Fruit fly (Drosophila melanogaster) whole organism, embryonic: Measurements from ENCODE around the gene CG32436.

Experiments used
- Bdp1 ChIP-seq: fragments of 200-800 bp; sonication (Bioruptor generic); optimal IDR thresholded peaks from 3 replicates; lab custom pipeline; 2016; ENCODE audit warnings: missing biosample characterization, missing genetic modification characterization
- Bgb ChIP-seq: fragments of 200-800 bp; sonication (Bioruptor generic); IDR thresholded peaks from 2 replicates; pipeline ENCODE4 v1.3.6; 2022; ENCODE audit warnings: missing biosample characterization, missing genetic modification characterization; ENCODE audit not compliant: partially characterized antibody
- CG10431 ChIP-seq: fragments of 200-800 bp; sonication (Bioruptor generic); optimal IDR thresholded peaks from 3 replicates; lab custom pipeline; 2018; ENCODE audit warnings: missing biosample characterization, mild to moderate bottlenecking, missing genetic modification characterization
- CG12942 ChIP-seq: fragments of 200-800 bp; sonication (Bioruptor generic); optimal IDR thresholded peaks from 3 replicates; lab custom pipeline; 2016; ENCODE audit warnings: missing biosample characterization, missing genetic modification characterization
- CG13296 ChIP-seq: fragments of 200-800 bp; sonication (Bioruptor generic); optimal IDR thresholded peaks from 3 replicates; lab custom pipeline; 2018; ENCODE audit warnings: missing biosample characterization, mild to moderate bottlenecking, missing genetic modification characterization
- CG15479 ChIP-seq: fragments of 200-800 bp; sonication (Bioruptor generic); optimal IDR thresholded peaks from 3 replicates; lab custom pipeline; 2019; ENCODE audit warnings: missing biosample characterization, mild to moderate bottlenecking, missing genetic modification characterization, moderate library complexity
- CG18011 ChIP-seq: fragments of 200-800 bp; sonication (Bioruptor generic); optimal IDR thresholded peaks from 2 replicates; lab custom pipeline; 2017; ENCODE audit warnings: missing biosample characterization, missing genetic modification characterization, mild to moderate bottlenecking, moderate library complexity, missing genotype
- CG3163 ChIP-seq: fragments of 200-800 bp; sonication (Bioruptor generic); optimal IDR thresholded peaks from 3 replicates; lab custom pipeline; 2016; ENCODE audit warnings: missing biosample characterization, missing genetic modification characterization
- CG3726 ChIP-seq: fragments of 200-800 bp; sonication (Bioruptor generic); IDR thresholded peaks from 3 replicates; pipeline ENCODE4, ENCODE4 v1.3.6; 2022; ENCODE audit warnings: missing biosample characterization, missing genetic modification characterization
- CG6272 ChIP-seq: fragments of 200-800 bp; sonication (Bioruptor generic); IDR thresholded peaks from 2 replicates; pipeline ENCODE4 v1.3.6; 2022; ENCODE audit warnings: missing biosample characterization, missing genetic modification characterization
- CG6683 ChIP-seq: fragments of 200-800 bp; sonication (Bioruptor generic); optimal IDR thresholded peaks from 2 replicates; lab custom pipeline; 2017; ENCODE audit warnings: missing biosample characterization, mild to moderate bottlenecking, missing genetic modification characterization, missing genetic modification reagents
- CG6689 ChIP-seq: fragments of 200-800 bp; sonication (Bioruptor generic); IDR thresholded peaks from 2 replicates; pipeline ENCODE4 v1.3.6; 2022; ENCODE audit warnings: missing biosample characterization, missing genetic modification characterization
- CG6791 ChIP-seq: fragments of 200-800 bp; sonication (Bioruptor generic); IDR thresholded peaks from 3 replicates; pipeline ENCODE4 v1.3.6; 2022; ENCODE audit warnings: missing biosample characterization, missing genetic modification characterization; ENCODE audit not compliant: partially characterized antibody
- CG6813 ChIP-seq: fragments of 200-800 bp; sonication (Bioruptor generic); optimal IDR thresholded peaks from 2 replicates; lab custom pipeline; 2017; ENCODE audit warnings: missing biosample characterization, missing genetic modification characterization, mild to moderate bottlenecking, moderate library complexity, missing genetic modification reagents
- CG8281 ChIP-seq: fragments of 200-800 bp; sonication (Bioruptor generic); optimal IDR thresholded peaks from 2 replicates; lab custom pipeline; 2018; ENCODE audit warnings: missing biosample characterization, mild to moderate bottlenecking, missing genetic modification characterization, moderate library complexity
- CG9437 ChIP-seq: fragments of 200-800 bp; sonication (Bioruptor generic); optimal IDR thresholded peaks from 2 replicates; lab custom pipeline; 2018; ENCODE audit warnings: missing biosample characterization, mild to moderate bottlenecking, missing genetic modification characterization
- Camta ChIP-seq: fragments of 200-800 bp; sonication (Bioruptor generic); optimal IDR thresholded peaks from 2 replicates; lab custom pipeline; 2016; ENCODE audit warnings: missing biosample characterization, missing genetic modification characterization
- Dbx ChIP-seq: fragments of 200-800 bp; sonication (Bioruptor generic); IDR thresholded peaks from 3 replicates; pipeline ENCODE4 v1.3.6; 2022; ENCODE audit warnings: missing biosample characterization, missing genetic modification characterization
- HHEX ChIP-seq: fragments of 200-800 bp; sonication (Bioruptor generic); optimal IDR thresholded peaks from 3 replicates; lab custom pipeline; 2017; ENCODE audit warnings: missing biosample characterization, mild to moderate bottlenecking, missing genetic modification characterization, missing genetic modification reagents
- HmgD ChIP-seq: fragments of 200-800 bp; sonication (Bioruptor generic); optimal IDR thresholded peaks from 3 replicates; lab custom pipeline; 2016; ENCODE audit warnings: missing biosample characterization, missing genetic modification characterization
- Kr ChIP-seq: fragments of 200-800 bp; sonication (Bioruptor generic); optimal IDR thresholded peaks from 2 replicates; lab custom pipeline; 2017; ENCODE audit warnings: missing biosample characterization, mild to moderate bottlenecking, missing genetic modification characterization
- NC2α ChIP-seq: fragments of 200-800 bp; sonication (Bioruptor generic); optimal IDR thresholded peaks from 2 replicates; lab custom pipeline; 2016; ENCODE audit warnings: missing biosample characterization, missing genetic modification characterization
- Nf-YB ChIP-seq: fragments of 200-800 bp; sonication (Bioruptor generic); optimal IDR thresholded peaks from 3 replicates; lab custom pipeline; 2019; ENCODE audit warnings: missing biosample characterization, mild to moderate bottlenecking, missing genetic modification characterization, moderate library complexity
- Spps ChIP-seq: fragments of 200-800 bp; sonication (Bioruptor generic); optimal IDR thresholded peaks from 2 replicates; lab custom pipeline; 2018; ENCODE audit warnings: missing biosample characterization, mild to moderate bottlenecking, missing genetic modification characterization
- TFAM ChIP-seq: fragments of 200-800 bp; sonication (Bioruptor generic); optimal IDR thresholded peaks from 2 replicates; lab custom pipeline; 2017; ENCODE audit warnings: missing biosample characterization, missing genetic modification characterization, inconsistent platforms
- Tbp ChIP-seq: fragments of >200 bp; optimal IDR thresholded peaks from 2 replicates; lab custom pipeline; 2018; ENCODE audit warnings: missing biosample characterization, missing genetic modification characterization
- YL-1 ChIP-seq: fragments of 200-800 bp; sonication (Bioruptor generic); optimal IDR thresholded peaks from 3 replicates; lab custom pipeline; 2017; ENCODE audit warnings: missing biosample characterization, mild to moderate bottlenecking, missing genetic modification characterization
- ab ChIP-seq: fragments of 200-800 bp; sonication (Bioruptor generic); optimal IDR thresholded peaks from 2 replicates; lab custom pipeline; 2016; ENCODE audit warnings: missing biosample characterization, missing genetic modification characterization
- bbx ChIP-seq: fragments of 200-800 bp; sonication (Bioruptor generic); IDR thresholded peaks from 2 replicates; pipeline ENCODE4 v1.3.6; 2022; ENCODE audit warnings: missing biosample characterization, missing genetic modification characterization; ENCODE audit not compliant: partially characterized antibody
- caup ChIP-seq: fragments of 200-800 bp; sonication (Bioruptor generic); optimal IDR thresholded peaks from 3 replicates; lab custom pipeline; 2017; ENCODE audit warnings: missing biosample characterization, mild to moderate bottlenecking, missing genetic modification characterization, moderate library complexity; ENCODE audit not compliant: severe bottlenecking
- cg ChIP-seq: fragments of 200-800 bp; sonication (Bioruptor generic); optimal IDR thresholded peaks from 3 replicates; lab custom pipeline; 2019; ENCODE audit warnings: missing biosample characterization, mild to moderate bottlenecking, missing genetic modification characterization, moderate library complexity
- chinmo ChIP-seq: fragments of 200-800 bp; sonication (Bioruptor generic); IDR thresholded peaks from 4 replicates; pipeline ENCODE4 v1.3.6; 2022; ENCODE audit warnings: missing biosample characterization, missing genetic modification characterization; ENCODE audit not compliant: partially characterized antibody
- dpn ChIP-seq, 2 experiments: fragments of 200-800 bp; sonication (Bioruptor generic); optimal IDR thresholded peaks; 3 replicates each; lab custom pipeline; 2016; ENCODE audit warnings: missing biosample characterization in 2 of 2, missing genetic modification characterization in 2 of 2
- dysf ChIP-seq: fragments of 200-800 bp; sonication (Bioruptor generic); IDR thresholded peaks from 3 replicates; pipeline ENCODE4 v1.3.6; 2022; ENCODE audit warnings: missing biosample characterization, missing genetic modification characterization
- fu2 ChIP-seq: fragments of 200-800 bp; sonication (Bioruptor generic); optimal IDR thresholded peaks from 2 replicates; lab custom pipeline; 2016; ENCODE audit warnings: missing biosample characterization, missing genetic modification characterization
- gce ChIP-seq: fragments of 200-800 bp; sonication (Bioruptor generic); IDR thresholded peaks from 3 replicates; pipeline ENCODE4 v1.3.6; 2022; ENCODE audit warnings: missing biosample characterization, missing genetic modification characterization
- grau ChIP-seq: fragments of 200-800 bp; optimal IDR thresholded peaks from 3 replicates; lab custom pipeline; 2019; ENCODE audit warnings: missing biosample characterization, mild to moderate bottlenecking, missing genetic modification characterization, moderate library complexity
- gro ChIP-seq: fragments of 200-800 bp; sonication (Bioruptor generic); optimal IDR thresholded peaks from 2 replicates; lab custom pipeline; 2016; ENCODE audit warnings: missing biosample characterization, missing genetic modification characterization
- hkb ChIP-seq, 2 experiments: fragments of 200-800 bp in 1 of 2; fragments of >200 bp in 1 of 2; sonication (Bioruptor generic) in 1 of 2; IDR thresholded peaks in 1 of 2; optimal IDR thresholded peaks in 1 of 2; 2 replicates each; pipeline versions ENCODE4 v1.3.6 to Lab custom; 2017 to 2022; ENCODE audit warnings: missing biosample characterization in 1 of 2, missing genetic modification characterization in 1 of 2
- kni ChIP-seq: fragments of 200-800 bp; sonication (Bioruptor generic); optimal IDR thresholded peaks from 3 replicates; lab custom pipeline; 2017; ENCODE audit warnings: mild to moderate bottlenecking, missing biosample characterization, missing genetic modification reagents, missing genetic modification characterization
- pros ChIP-seq: fragments of 200-800 bp; sonication (Bioruptor generic); optimal IDR thresholded peaks from 3 replicates; lab custom pipeline; 2019; ENCODE audit warnings: missing biosample characterization, mild to moderate bottlenecking, missing genetic modification characterization, moderate library complexity
- psq ChIP-seq: fragments of 200-800 bp; sonication (Bioruptor generic); optimal IDR thresholded peaks from 2 replicates; lab custom pipeline; 2017; ENCODE audit warnings: missing biosample characterization, missing genetic modification characterization
- pum ChIP-seq: fragments of 200-800 bp; sonication (Bioruptor generic); optimal IDR thresholded peaks from 2 replicates; lab custom pipeline; 2016; ENCODE audit warnings: missing biosample characterization, missing genetic modification characterization
- tio ChIP-seq: fragments of 200-800 bp; sonication (Bioruptor generic); optimal IDR thresholded peaks from 2 replicates; lab custom pipeline; 2017; ENCODE audit warnings: missing biosample characterization, missing genetic modification characterization, inconsistent platforms
- toy ChIP-seq: fragments of 200-800 bp; sonication (Bioruptor generic); IDR thresholded peaks from 2 replicates; pipeline ENCODE4 v1.3.6; 2022; ENCODE audit warnings: missing biosample characterization, missing genetic modification characterization
- ttk ChIP-seq: fragments of 200-800 bp; sonication (Bioruptor generic); IDR thresholded peaks from 2 replicates; pipeline ENCODE4 v2.1.2; 2022; ENCODE audit warnings: missing biosample characterization, missing genetic modification characterization
- twi ChIP-seq: fragments of 200-800 bp; optimal IDR thresholded peaks from 2 replicates; lab custom pipeline; 2019; ENCODE audit warnings: missing biosample characterization, mild to moderate bottlenecking, missing genetic modification characterization, moderate library complexity
- wek ChIP-seq: fragments of 200-800 bp; sonication (Bioruptor generic); optimal IDR thresholded peaks from 3 replicates; lab custom pipeline; 2018; ENCODE audit warnings: missing biosample characterization, mild to moderate bottlenecking, missing genetic modification characterization, moderate library complexity
- wor ChIP-seq: fragments of 200-800 bp; sonication (Bioruptor generic); IDR thresholded peaks from 2 replicates; pipeline ENCODE4 v1.3.6; 2022; ENCODE audit warnings: missing biosample characterization, missing genetic modification characterization

The CG32436 gene

dm6 chr3L:21346463-21347196, 2.8 kb downstream of the CG32436 start (continued):
- TF ChIP-seq gro (GFP tag; lab: Kevin White, UChicago) (no peak), Tbp (GFP tag; lab: Kevin White, UChicago) (no peak), CG6683 (no peak), wek (GFP tag; lab: Kevin White, UChicago) (no peak), TFAM (GFP tag; lab: Kevin White, UChicago) (no peak), cg (GFP tag; lab: Kevin White, UChicago) (peak; percentile 64), Bgb (GFP tag; lab: Robert Waterston, UW) (no peak), CG9437 (GFP tag; lab: Kevin White, UChicago) (no peak), CG3726 (GFP tag; lab: Robert Waterston, UW) (no peak), CG8281 (tag; lab: Kevin White, UChicago) (no peak), toy (GFP tag; lab: Robert Waterston, UW) (no peak), grau (no peak), psq (GFP tag; lab: Kevin White, UChicago) (no peak), NC2α (GFP tag; lab: Kevin White, UChicago) (no peak), CG6272 (no peak), dpn (GFP tag; optimal IDR thresholded peaks at IDR 0.05; lab: Kevin White, UChicago) (no peak), wor (no peak), CG12942 (GFP tag; lab: Kevin White, UChicago) (no peak), Nf-YB (GFP tag; lab: Kevin White, UChicago) (no peak), caup (GFP tag; lab: Kevin White, UChicago) (no peak), tio (GFP tag; lab: Kevin White, UChicago) (no peak), ab (GFP tag; lab: Kevin White, UChicago) (no peak), chinmo (GFP tag; lab: Robert Waterston, UW) (peak; percentile 53; the same call in 1 of the 4 replicates), CG6689 (GFP tag; lab: Robert Waterston, UW) (no peak), kni (GFP tag; lab: Kevin White, UChicago) (peak; percentile 24), CG3163 (GFP tag; lab: Kevin White, UChicago) (peak; percentile 15), CG13296 (GFP tag; lab: Kevin White, UChicago) (no peak), pum (GFP tag; lab: Kevin White, UChicago) (no peak), bbx (no peak), Camta (GFP tag; lab: Kevin White, UChicago) (no peak), Bdp1 (no peak), CG6791 (GFP tag; lab: Robert Waterston, UW) (peak; percentile 58; the same call in 1 of the 3 replicates), gce (0 out of 3 replicates have a peak, but pooled peaks have one; percentile 32), Kr (GFP tag; lab: Kevin White, UChicago) (peak; percentile 81), HHEX (GFP tag; lab: Kevin White, UChicago) (no peak), twi (tag; lab: Kevin White, UChicago) (peak; percentile 81), ttk (GFP tag; lab: Robert Waterston, UW) (0 out of 2 replicates have a peak, but pooled peaks have one; percentile 24), hkb (optimal IDR thresholded peaks at IDR 0.05; lab: Kevin White, UChicago) (no peak), hkb (GFP tag; IDR thresholded peaks at IDR 0.05; lab: Robert Waterston, UW) (no peak), Spps (tag; lab: Kevin White, UChicago) (no peak), YL-1 (peak; percentile 24), Dbx (GFP tag; lab: Robert Waterston, UW) (no peak), CG18011 (GFP tag; lab: Kevin White, UChicago) (no peak), dysf (peak; percentile 34; the same call in 1 of the 3 replicates), CG10431 (GFP tag; lab: Kevin White, UChicago) (no peak), HmgD (GFP tag; lab: Kevin White, UChicago) (no peak), CG6813 (no peak), CG15479 (GFP tag; lab: Kevin White, UChicago) (peak; percentile 83), fu2 (GFP tag; lab: Kevin White, UChicago) (no peak), pros (GFP tag; lab: Kevin White, UChicago) (peak; percentile 84)
